Worm (Caenorhabditis elegans) whole organism, L4 larva: ENCODE measurements around the gene ZK185.5.

ENCODE experiments used
- Y105C5A.15 ChIP-seq: fragments of 200-800 bp; sonication (Bioruptor generic); IDR thresholded peaks from 2 replicates; pipeline ENCODE4 v1.3.6; 2022; ENCODE audit warnings: missing genetic modification characterization, missing compliant biosample characterization
- ZK337.2 ChIP-seq: fragments of 200-800 bp; sonication (Bioruptor generic); IDR thresholded peaks from 2 replicates; pipeline ENCODE4 v1.3.6; 2022; ENCODE audit warnings: missing genetic modification reagents, missing genetic modification characterization, missing compliant biosample characterization
- arid-1 ChIP-seq: fragments of 200-800 bp; sonication (Bioruptor generic); conservative IDR thresholded peaks from 2 replicates; pipeline ENCODE4 v1.3.6; 2022; ENCODE audit warnings: missing genetic modification reagents, missing genetic modification characterization, missing compliant biosample characterization
- ceh-20 ChIP-seq: fragments of 200-800 bp; sonication (Bioruptor generic); IDR thresholded peaks from 2 replicates; pipeline ENCODE4 v1.3.6; 2022; ENCODE audit warnings: missing genetic modification reagents, missing genetic modification characterization, missing compliant biosample characterization
- daf-8 ChIP-seq: fragments of 200-800 bp; sonication (Bioruptor generic); IDR thresholded peaks from 2 replicates; pipeline ENCODE4 v1.3.6; 2022; ENCODE audit warnings: missing genetic modification characterization, missing compliant biosample characterization
- lin-13 ChIP-seq: fragments of 150-350 bp; optimal IDR thresholded peaks from 2 replicates; lab custom pipeline; 2014; ENCODE audit warnings: missing biosample characterization, missing genetic modification reagents, missing genetic modification characterization
- mxl-3 ChIP-seq: fragments of 200-800 bp; sonication (Bioruptor generic); optimal IDR thresholded peaks from 2 replicates; lab custom pipeline; 2018; ENCODE audit warnings: mild to moderate bottlenecking, missing genetic modification characterization, missing compliant biosample characterization
- pha-4 ChIP-seq, 2 experiments: fragments of 150-350 bp in 1 of 2; fragments of 200-800 bp in 1 of 2; sonication (Bioruptor generic) in 1 of 2; IDR thresholded peaks in 1 of 2; optimal IDR thresholded peaks in 1 of 2; 2 replicates each; pipeline versions ENCODE4 v1.3.6 to Lab custom; 2014 to 2022; ENCODE audit warnings: missing genetic modification characterization in 2 of 2, missing genetic modification reagents in 2 of 2, missing biosample characterization in 1 of 2, missing compliant biosample characterization in 1 of 2
- rbr-2 ChIP-seq: sonication (generic microtip); optimal IDR thresholded peaks from 2 replicates; lab custom pipeline; 2016; ENCODE audit warnings: missing genotype, missing genetic modification characterization, missing compliant biosample characterization
- snpc-4 ChIP-seq: fragments of 150-350 bp; optimal IDR thresholded peaks from 2 replicates; lab custom pipeline; 2014; ENCODE audit warnings: missing biosample characterization, missing genetic modification characterization

DNA sequence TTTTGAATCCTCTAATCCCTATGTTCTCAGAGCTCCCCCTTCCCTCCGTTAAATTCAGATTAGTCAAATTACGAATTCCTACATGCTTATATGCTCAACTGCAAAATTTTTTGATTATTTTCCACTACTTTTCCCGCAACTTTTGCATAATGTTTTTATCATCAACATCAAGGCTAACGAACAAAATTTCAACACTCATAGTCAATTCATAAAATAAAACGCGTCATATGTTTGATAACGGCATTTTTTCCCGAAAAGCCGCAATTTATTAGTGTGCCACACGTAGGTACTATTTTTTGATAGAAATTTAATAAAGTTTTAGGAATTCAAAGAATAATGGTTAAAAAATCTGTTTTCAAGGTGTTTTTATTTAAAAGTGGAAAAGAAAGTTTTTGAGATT is 13.4 kb upstream of the ZK185.5 start:
- no peak for TF ChIP-seq arid-1
- no peak for TF ChIP-seq pha-4 (GFP tag; IDR thresholded peaks at IDR 0.05; lab: Robert Waterston, UW)
- TF ChIP-seq pha-4 (tag; optimal IDR thresholded peaks at IDR 0.05; lab: Kevin White, UChicago): no peak
- TF ChIP-seq snpc-4 (tag; lab: Kevin White, UChicago): no peak
- TF ChIP-seq Y105C5A.15: no peak
- TF ChIP-seq ceh-20: no peak
- no peak for TF ChIP-seq rbr-2 (tag; lab: Kevin White, UChicago)
- no peak for TF ChIP-seq lin-13 (GFP tag; lab: Kevin White, UChicago)
- no peak for TF ChIP-seq ZK337.2 (GFP tag; lab: Robert Waterston, UW)
- TF ChIP-seq mxl-3 (GFP tag; lab: Kevin White, UChicago): no peak
- no peak for TF ChIP-seq daf-8 (GFP tag; lab: Robert Waterston, UW)
